Worm (Caenorhabditis elegans) whole organism, L4 larva: ENCODE data around the gene ptp-5.2.

Experiments used
- F26F4.8 ChIP-seq: fragments of 200-800 bp; sonication (Bioruptor generic); conservative IDR thresholded peaks from 2 replicates; pipeline ENCODE4 v1.3.6; 2022; ENCODE audit warnings: missing genetic modification characterization, missing compliant biosample characterization
- F37D6.2 ChIP-seq: sonication (generic microtip); optimal IDR thresholded peaks from 2 replicates; lab custom pipeline; 2016; ENCODE audit warnings: mild to moderate bottlenecking, missing genetic modification characterization, missing compliant biosample characterization
- Y105C5A.15 ChIP-seq: fragments of 200-800 bp; sonication (Bioruptor generic); IDR thresholded peaks from 2 replicates; pipeline ENCODE4 v1.3.6; 2022; ENCODE audit warnings: missing genetic modification characterization, missing compliant biosample characterization
- Y48G9A.11 ChIP-seq: fragments of 200-800 bp; sonication (Bioruptor generic); IDR thresholded peaks from 2 replicates; pipeline ENCODE4 v1.3.6; 2022; ENCODE audit warnings: missing genetic modification reagents, missing genetic modification characterization, missing compliant biosample characterization
- Y75B8A.6 ChIP-seq: fragments of 200-800 bp; sonication (Bioruptor generic); IDR thresholded peaks from 2 replicates; pipeline ENCODE4 v1.3.6; 2022; ENCODE audit warnings: missing genetic modification reagents, missing genetic modification characterization, missing compliant biosample characterization
- attf-4 ChIP-seq: sonication (generic microtip); optimal IDR thresholded peaks from 3 replicates; lab custom pipeline; 2017; ENCODE audit warnings: missing biosample characterization, missing genetic modification characterization
- ceh-32 ChIP-seq: sonication (generic microtip); optimal IDR thresholded peaks from 2 replicates; lab custom pipeline; 2016; ENCODE audit warnings: mild to moderate bottlenecking, missing genetic modification characterization, missing compliant biosample characterization; ENCODE audit not compliant: poor library complexity
- daf-19 ChIP-seq: fragments of 200-800 bp; sonication (Bioruptor generic); conservative IDR thresholded peaks from 2 replicates; pipeline ENCODE4 v1.3.6; 2022; ENCODE audit warnings: missing genetic modification characterization, missing compliant biosample characterization
- dmd-8 ChIP-seq: fragments of 200-800 bp; sonication (Bioruptor generic); IDR thresholded peaks from 2 replicates; pipeline ENCODE4 v1.3.6; 2022; ENCODE audit warnings: missing genetic modification characterization, missing compliant biosample characterization
- egl-27 ChIP-seq: sonication (generic microtip); optimal IDR thresholded peaks from 3 replicates; lab custom pipeline; 2017; ENCODE audit warnings: missing biosample characterization, missing genetic modification reagents, missing genetic modification characterization
- fos-1 ChIP-seq: fragments of 150-350 bp; optimal IDR thresholded peaks from 2 replicates; lab custom pipeline; 2014; ENCODE audit warnings: missing biosample characterization, missing genetic modification characterization
- hif-1 ChIP-seq, 2 experiments: sonication (generic microtip); optimal IDR thresholded peaks; 2 replicates each; lab custom pipeline; 2016 to 2017; ENCODE audit warnings: missing compliant biosample characterization in 2 of 2, missing genetic modification characterization in 2 of 2, missing genetic modification reagents in 2 of 2, missing genotype in 2 of 2, mild to moderate bottlenecking in 1 of 2
- jun-1 ChIP-seq: fragments of 150-350 bp; optimal IDR thresholded peaks from 2 replicates; lab custom pipeline; 2014; ENCODE audit warnings: missing biosample characterization, missing genetic modification reagents, missing genetic modification characterization
- lin-29 ChIP-seq: fragments of 200-800 bp; sonication (Bioruptor generic); IDR thresholded peaks from 2 replicates; pipeline ENCODE4 v1.3.6; 2022; ENCODE audit warnings: missing genetic modification reagents, missing genetic modification characterization, missing compliant biosample characterization
- lin-39 ChIP-seq: fragments of 150-350 bp; optimal IDR thresholded peaks from 2 replicates; lab custom pipeline; 2014; ENCODE audit warnings: missing biosample characterization, missing genetic modification reagents, missing genetic modification characterization
- madf-5 ChIP-seq, 2 experiments: fragments of 200-800 bp; sonication (Bioruptor generic); IDR thresholded peaks; 2 replicates each; pipeline ENCODE4 v1.3.6; 2022; ENCODE audit warnings: missing compliant biosample characterization in 2 of 2, missing genetic modification characterization in 2 of 2
- nhr-11 ChIP-seq: fragments of 150-350 bp; optimal IDR thresholded peaks from 2 replicates; lab custom pipeline; 2014; ENCODE audit warnings: missing biosample characterization, missing genetic modification characterization
- nhr-41 ChIP-seq: fragments of 200-800 bp; sonication (Bioruptor generic); IDR thresholded peaks from 2 replicates; pipeline ENCODE4 v1.3.6; 2022; ENCODE audit warnings: missing genetic modification reagents, missing genetic modification characterization, missing compliant biosample characterization
- nhr-42 ChIP-seq: fragments of 200-800 bp; sonication (Bioruptor generic); IDR thresholded peaks from 2 replicates; pipeline ENCODE4 v1.3.6; 2022; ENCODE audit warnings: missing genetic modification characterization, missing compliant biosample characterization
- pha-4 ChIP-seq, 2 experiments: fragments of 150-350 bp in 1 of 2; fragments of 200-800 bp in 1 of 2; sonication (Bioruptor generic) in 1 of 2; IDR thresholded peaks in 1 of 2; optimal IDR thresholded peaks in 1 of 2; 2 replicates each; pipeline versions ENCODE4 v1.3.6 to Lab custom; 2014 to 2022; ENCODE audit warnings: missing genetic modification characterization in 2 of 2, missing genetic modification reagents in 2 of 2, missing biosample characterization in 1 of 2, missing compliant biosample characterization in 1 of 2
- rbr-2 ChIP-seq: sonication (generic microtip); optimal IDR thresholded peaks from 2 replicates; lab custom pipeline; 2016; ENCODE audit warnings: missing genotype, missing genetic modification characterization, missing compliant biosample characterization
- skn-1 ChIP-seq: fragments of 150-350 bp; optimal IDR thresholded peaks from 2 replicates; lab custom pipeline; 2014; ENCODE audit warnings: missing biosample characterization, missing genetic modification characterization
- snpc-4 ChIP-seq: fragments of 150-350 bp; optimal IDR thresholded peaks from 2 replicates; lab custom pipeline; 2014; ENCODE audit warnings: missing biosample characterization, missing genetic modification characterization
- spr-3 ChIP-seq: fragments of 200-800 bp; sonication (Bioruptor generic); optimal IDR thresholded peaks from 2 replicates; lab custom pipeline; 2018; ENCODE audit warnings: mild to moderate bottlenecking, missing genetic modification characterization, missing compliant biosample characterization
- unc-62 ChIP-seq, 3 experiments: fragments of 150-350 bp in 1 of 3; sonication (generic microtip); optimal IDR thresholded peaks in 2 of 3; peaks in 1 of 3; 1 replicate in 1 of 3; 2 replicates in 2 of 3; lab custom pipeline; 2014 to 2017; ENCODE audit warnings: missing biosample characterization in 3 of 3, missing genetic modification characterization in 3 of 3, missing genetic modification reagents in 3 of 3, missing genotype in 1 of 3
- vab-7 ChIP-seq: fragments of 200-800 bp; sonication (Bioruptor generic); IDR thresholded peaks from 2 replicates; pipeline ENCODE4 v1.3.6; 2022; ENCODE audit warnings: missing genetic modification reagents, missing genetic modification characterization, missing compliant biosample characterization
- zip-2 ChIP-seq: fragments of 150-350 bp; optimal IDR thresholded peaks from 2 replicates; lab custom pipeline; 2014; ENCODE audit warnings: missing biosample characterization, missing genetic modification characterization

ptp-5.2 gene

ce11 chrIV:14728225-14728624 is 32.5 kb downstream of the ptp-5.2 start, which contains the start of gene Y57G11C.42 (continued):
- TF ChIP-seq dmd-8 (GFP tag; lab: Robert Waterston, UW): no peak
- TF ChIP-seq, all 104 proteins: peak for 0

- no peak for TF ChIP-seq madf-5 (GFP tag; IDR thresholded peaks at IDR 0.05; lab: Robert Waterston, UW)
- no peak for TF ChIP-seq attf-4 (tag; lab: Kevin White, UChicago)
- no peak for TF ChIP-seq nhr-42 (GFP tag; lab: Robert Waterston, UW)
- TF ChIP-seq fos-1 (tag; lab: Kevin White, UChicago): no peak
- no peak for TF ChIP-seq unc-62 (GFP tag; optimal IDR thresholded peaks at IDR 0.05 in 1 of 2; lab: Kevin White, UChicago)
- no peak for TF ChIP-seq unc-62 (tag; optimal IDR thresholded peaks at IDR 0.05; lab: Kevin White, UChicago)
- TF ChIP-seq daf-19: no peak
- TF ChIP-seq Y48G9A.11: no peak
- no peak for TF ChIP-seq snpc-4 (tag; lab: Kevin White, UChicago)
- no peak for TF ChIP-seq Y75B8A.6 (GFP tag; lab: Robert Waterston, UW)
- no peak for TF ChIP-seq nhr-41 (GFP tag; lab: Robert Waterston, UW)
- no peak for TF ChIP-seq jun-1
- TF ChIP-seq egl-27: no peak
- no peak for TF ChIP-seq lin-29 (GFP tag; lab: Robert Waterston, UW)
- TF ChIP-seq Y105C5A.15 (GFP tag; lab: Robert Waterston, UW): no peak
- TF ChIP-seq F26F4.8: no peak
- TF ChIP-seq nhr-11: no peak
These were observed 45.2 kb downstream of the ptp-5.2 start, which contains the start of gene lgc-8 for ce11 chrIV:14715500-14715899. Gene lgc-8, plus strand, starts transcription at chrIV:14715800.

- TF ChIP-seq dmd-8 (GFP tag; lab: Robert Waterston, UW) (no peak), lin-39 (tag; lab: Kevin White, UChicago) (no peak), Y48G9A.11 (no peak), hif-1 (tag; optimal IDR thresholded peaks at IDR 0.05; lab: Kevin White, UChicago) (no peak), zip-2 (tag; lab: Kevin White, UChicago) (no peak), daf-19 (no peak), vab-7 (no peak), skn-1 (no peak), rbr-2 (tag; lab: Kevin White, UChicago) (no peak), Y75B8A.6 (GFP tag; lab: Robert Waterston, UW) (no peak), pha-4 (GFP tag; IDR thresholded peaks at IDR 0.05; lab: Robert Waterston, UW) (no peak), pha-4 (tag; optimal IDR thresholded peaks at IDR 0.05; lab: Kevin White, UChicago) (no peak), F37D6.2 (tag; lab: Kevin White, UChicago) (no peak), snpc-4 (tag; lab: Kevin White, UChicago) (no peak), spr-3 (no peak), madf-5 (GFP tag; IDR thresholded peaks at IDR 0.05; lab: Robert Waterston, UW) (no peak), ceh-32 (tag; lab: Kevin White, UChicago) (no peak)
These were observed 51.5 kb downstream of the ptp-5.2 start, which contains the start of gene lgc-7 for ce11 chrIV:14709286-14709685. Gene lgc-7, plus strand, starts transcription at chrIV:14709586.
